Worm (Caenorhabditis elegans): ENCODE data around the gene nhr-32.

ce11 chrX:13291506-13291905, 39.7 kb downstream of the nhr-32 start, which contains the start of gene srd-38:
- no peak for TF ChIP-seq elt-2 (tag; optimal IDR thresholded peaks at IDR 0.05)
- no peak for TF ChIP-seq dmd-4 (tag; optimal IDR thresholded peaks at IDR 0.05; ENCODE audit: borderline replicate concordance)
- TF ChIP-seq nfya-1 (tag; optimal IDR thresholded peaks at IDR 0.05), result no peak
- no peak for TF ChIP-seq lim-6 (tag; optimal IDR thresholded peaks at IDR 0.05)
- no peak for TF ChIP-seq pha-4 (tag; optimal IDR thresholded peaks at IDR 0.05)
- TF ChIP-seq ceh-6 (GFP tag; optimal IDR thresholded peaks at IDR 0.05), result no peak
- TF ChIP-seq hlh-13 (GFP tag; optimal IDR thresholded peaks at IDR 0.05), result no peak
- no peak for TF ChIP-seq pqm-1 (tag; optimal IDR thresholded peaks at IDR 0.05)
- no peak for TF ChIP-seq ceh-30 (tag; optimal IDR thresholded peaks at IDR 0.05)
- no peak for TF ChIP-seq Y22D7AL.16 (tag; optimal IDR thresholded peaks at IDR 0.05)
